Fruit fly (Drosophila melanogaster) whole organism, prepupa: ENCODE results near the gene CG33483.

Experiments used
- CG11902 ChIP-seq: fragments of 200-800 bp; sonication (Bioruptor generic); optimal IDR thresholded peaks from 3 replicates; lab custom pipeline; 2016; ENCODE audit warnings: missing biosample characterization, missing genetic modification characterization
- CG1621 ChIP-seq: fragments of 200-800 bp; sonication (Bioruptor generic); optimal IDR thresholded peaks from 3 replicates; lab custom pipeline; 2018; ENCODE audit warnings: missing biosample characterization, mild to moderate bottlenecking, missing genetic modification characterization
- CG8119 ChIP-seq: fragments of 200-800 bp; sonication (Bioruptor generic); IDR thresholded peaks from 3 replicates; pipeline ENCODE4 v1.3.6; 2022; ENCODE audit warnings: missing biosample characterization, missing genetic modification characterization
- Met ChIP-seq: fragments of 200-800 bp; sonication (Bioruptor generic); optimal IDR thresholded peaks from 3 replicates; lab custom pipeline; 2016; ENCODE audit warnings: missing biosample characterization, missing genetic modification characterization
- Sox102F ChIP-seq: fragments of 200-800 bp; sonication (Bioruptor generic); optimal IDR thresholded peaks from 2 replicates; lab custom pipeline; 2016; ENCODE audit warnings: missing biosample characterization, mild to moderate bottlenecking, missing genetic modification characterization
- Sox14 ChIP-seq: fragments of 200-800 bp; sonication (Bioruptor generic); optimal IDR thresholded peaks from 3 replicates; lab custom pipeline; 2016; ENCODE audit warnings: missing biosample characterization, missing genetic modification characterization
- acj6 ChIP-seq: fragments of 200-800 bp; sonication (Bioruptor generic); optimal IDR thresholded peaks from 3 replicates; lab custom pipeline; 2016; ENCODE audit warnings: missing biosample characterization, missing genetic modification characterization
- dsx ChIP-seq: fragments of 200-800 bp; optimal IDR thresholded peaks from 3 replicates; lab custom pipeline; 2019; ENCODE audit warnings: missing biosample characterization, mild to moderate bottlenecking, missing genetic modification characterization, moderate library complexity; ENCODE audit not compliant: poor library complexity, severe bottlenecking
- esn ChIP-seq: fragments of 200-800 bp; sonication (Bioruptor generic); optimal IDR thresholded peaks from 2 replicates; lab custom pipeline; 2016; ENCODE audit warnings: missing biosample characterization, mild to moderate bottlenecking, missing genetic modification characterization, moderate library complexity
- fd85E ChIP-seq: fragments of 200-800 bp; sonication (Bioruptor generic); optimal IDR thresholded peaks from 3 replicates; lab custom pipeline; 2016; ENCODE audit warnings: missing biosample characterization, missing genetic modification characterization
- spab ChIP-seq: fragments of 200-800 bp; sonication (Bioruptor generic); optimal IDR thresholded peaks from 2 replicates; lab custom pipeline; 2017; ENCODE audit warnings: missing biosample characterization, mild to moderate bottlenecking, missing genetic modification characterization, missing genetic modification reagents

dm6 chr3R:30872301-30873044 lies 29.5 kb downstream of the CG33483 start, which contains the start of gene CG15545:
- TF ChIP-seq CG8119 (GFP tag; lab: Robert Waterston, UW) (peak; percentile 64; the same call in 2 of the 3 replicates), CG11902 (GFP tag; lab: Kevin White, UChicago) (no peak), Sox102F (GFP tag; lab: Kevin White, UChicago) (no peak), esn (no peak), Sox14 (peak; percentile 9), spab (GFP tag; lab: Kevin White, UChicago) (no peak), dsx (no peak), CG1621 (tag; lab: Kevin White, UChicago) (no peak), acj6 (GFP tag; lab: Kevin White, UChicago) (no peak), Met (no peak), fd85E (GFP tag; lab: Kevin White, UChicago) (no peak)
